Fruit fly (Drosophila melanogaster) whole organism, prepupa: ENCODE data around the gene Gr93a.

ENCODE experiments used
- Blimp-1 ChIP-seq: fragments of 200-800 bp; sonication (Bioruptor generic); optimal IDR thresholded peaks from 3 replicates; lab custom pipeline; 2017; ENCODE audit warnings: missing biosample characterization, missing genetic modification characterization, mild to moderate bottlenecking, moderate library complexity, missing genetic modification reagents
- CG10631 ChIP-seq: fragments of 200-800 bp; sonication (Bioruptor generic); optimal IDR thresholded peaks from 2 replicates; lab custom pipeline; 2016; ENCODE audit warnings: missing biosample characterization, missing genetic modification characterization
- CG10669 ChIP-seq: fragments of 200-800 bp; sonication (Bioruptor generic); optimal IDR thresholded peaks from 3 replicates; lab custom pipeline; 2018; ENCODE audit warnings: missing biosample characterization, mild to moderate bottlenecking, missing genetic modification characterization, moderate library complexity
- CG11762 ChIP-seq: fragments of 200-800 bp; sonication (Bioruptor generic); optimal IDR thresholded peaks from 3 replicates; lab custom pipeline; 2016; ENCODE audit warnings: missing biosample characterization, missing genetic modification characterization; ENCODE audit not compliant: insufficient read depth
- CG15336 ChIP-seq: fragments of 200-800 bp; sonication (Bioruptor generic); IDR thresholded peaks from 2 replicates; pipeline ENCODE4 v1.3.6; 2022; ENCODE audit warnings: missing biosample characterization, missing genetic modification characterization
- CG1621 ChIP-seq: fragments of 200-800 bp; sonication (Bioruptor generic); optimal IDR thresholded peaks from 3 replicates; lab custom pipeline; 2018; ENCODE audit warnings: missing biosample characterization, mild to moderate bottlenecking, missing genetic modification characterization
- CG16779 ChIP-seq: fragments of 200-800 bp; sonication (Bioruptor generic); optimal IDR thresholded peaks from 3 replicates; lab custom pipeline; 2017; ENCODE audit warnings: missing biosample characterization, mild to moderate bottlenecking, missing genetic modification characterization
- CG3032 ChIP-seq: fragments of 200-800 bp; optimal IDR thresholded peaks from 2 replicates; lab custom pipeline; 2019; ENCODE audit warnings: missing biosample characterization, mild to moderate bottlenecking, missing genetic modification characterization, moderate library complexity
- CG31627 ChIP-seq: fragments of 200-800 bp; sonication (Bioruptor generic); optimal IDR thresholded peaks from 3 replicates; lab custom pipeline; 2016; ENCODE audit warnings: missing biosample characterization, missing genetic modification characterization
- CG32006 ChIP-seq: fragments of 200-800 bp; sonication (Bioruptor generic); optimal IDR thresholded peaks from 3 replicates; lab custom pipeline; 2017; ENCODE audit warnings: missing biosample characterization, mild to moderate bottlenecking, missing genetic modification characterization
- CG34406 ChIP-seq: fragments of 200-800 bp; sonication (Bioruptor generic); optimal IDR thresholded peaks from 3 replicates; lab custom pipeline; 2016; ENCODE audit warnings: missing biosample characterization, missing genetic modification characterization
- CG3919 ChIP-seq: fragments of 200-800 bp; sonication (Bioruptor generic); optimal IDR thresholded peaks from 3 replicates; lab custom pipeline; 2016; ENCODE audit warnings: missing biosample characterization, missing genetic modification characterization
- CG4318 ChIP-seq: fragments of 200-800 bp; sonication (Bioruptor generic); optimal IDR thresholded peaks from 3 replicates; lab custom pipeline; 2017; ENCODE audit warnings: missing biosample characterization, mild to moderate bottlenecking, missing genetic modification characterization
- CG6163 ChIP-seq: fragments of 200-800 bp; sonication (Bioruptor generic); IDR thresholded peaks from 3 replicates; pipeline ENCODE4 v1.3.6; 2022; ENCODE audit warnings: missing biosample characterization, missing genetic modification characterization
- CG6276 ChIP-seq: fragments of 200-800 bp; sonication (Bioruptor generic); optimal IDR thresholded peaks from 2 replicates; lab custom pipeline; 2017; ENCODE audit warnings: missing biosample characterization, mild to moderate bottlenecking, missing genetic modification characterization
- CG6792 ChIP-seq: fragments of 200-800 bp; sonication (Bioruptor generic); optimal IDR thresholded peaks from 3 replicates; lab custom pipeline; 2016; ENCODE audit warnings: missing biosample characterization, missing genetic modification characterization
- CG6854 ChIP-seq: fragments of 200-800 bp; sonication (Bioruptor generic); optimal IDR thresholded peaks from 2 replicates; lab custom pipeline; 2017; ENCODE audit warnings: missing biosample characterization, mild to moderate bottlenecking, missing genetic modification characterization
- CG7368 ChIP-seq: fragments of 200-800 bp; sonication (Bioruptor generic); optimal IDR thresholded peaks from 3 replicates; lab custom pipeline; 2016; ENCODE audit warnings: missing biosample characterization, missing genetic modification characterization
- CG8119 ChIP-seq: fragments of 200-800 bp; sonication (Bioruptor generic); IDR thresholded peaks from 3 replicates; pipeline ENCODE4 v1.3.6; 2022; ENCODE audit warnings: missing biosample characterization, missing genetic modification characterization
- CG8319 ChIP-seq: fragments of 200-800 bp; sonication (Bioruptor generic); optimal IDR thresholded peaks from 3 replicates; lab custom pipeline; 2016; ENCODE audit warnings: missing biosample characterization, missing genetic modification characterization
- CG9139 ChIP-seq: fragments of 200-800 bp; sonication (Bioruptor generic); optimal IDR thresholded peaks from 3 replicates; lab custom pipeline; 2017; ENCODE audit warnings: missing biosample characterization, mild to moderate bottlenecking, missing genetic modification characterization
- Eip78C ChIP-seq: fragments of 200-800 bp; sonication (Bioruptor generic); peaks from one replicate; lab custom pipeline; 2016; ENCODE audit warnings: missing biosample characterization, missing genetic modification characterization
- Eip93F ChIP-seq: fragments of 200-800 bp; sonication (Bioruptor generic); optimal IDR thresholded peaks from 2 replicates; lab custom pipeline; 2016; ENCODE audit warnings: missing biosample characterization, mild to moderate bottlenecking, missing genetic modification characterization
- Ets96B ChIP-seq: fragments of 200-800 bp; optimal IDR thresholded peaks from 2 replicates; lab custom pipeline; 2019; ENCODE audit warnings: missing biosample characterization, mild to moderate bottlenecking, missing genetic modification characterization, moderate library complexity
- Gug ChIP-seq: fragments of 200-800 bp; sonication (Bioruptor generic); IDR thresholded peaks from 2 replicates; pipeline ENCODE4 v1.3.6; 2022; ENCODE audit warnings: missing biosample characterization, missing genetic modification characterization
- Hr39 ChIP-seq: fragments of 200-800 bp; sonication (Bioruptor generic); optimal IDR thresholded peaks from 2 replicates; lab custom pipeline; 2016; ENCODE audit warnings: missing biosample characterization, missing genetic modification characterization
- Hr4 ChIP-seq: fragments of 200-800 bp; sonication (Bioruptor generic); optimal IDR thresholded peaks from 3 replicates; lab custom pipeline; 2016; ENCODE audit warnings: missing biosample characterization, missing genetic modification characterization
- Lpt ChIP-seq: fragments of 200-800 bp; sonication (Bioruptor generic); optimal IDR thresholded peaks from 3 replicates; lab custom pipeline; 2016; ENCODE audit warnings: missing biosample characterization, missing genetic modification characterization
- Met ChIP-seq: fragments of 200-800 bp; sonication (Bioruptor generic); optimal IDR thresholded peaks from 3 replicates; lab custom pipeline; 2016; ENCODE audit warnings: missing biosample characterization, missing genetic modification characterization
- OdsH ChIP-seq: fragments of 200-800 bp; sonication (Bioruptor generic); optimal IDR thresholded peaks from 3 replicates; lab custom pipeline; 2016; ENCODE audit warnings: missing biosample characterization, missing genetic modification characterization
- Smox ChIP-seq: fragments of 200-800 bp; sonication (Bioruptor generic); optimal IDR thresholded peaks from 3 replicates; lab custom pipeline; 2016; ENCODE audit warnings: missing biosample characterization, missing genetic modification characterization
- Sox14 ChIP-seq: fragments of 200-800 bp; sonication (Bioruptor generic); optimal IDR thresholded peaks from 3 replicates; lab custom pipeline; 2016; ENCODE audit warnings: missing biosample characterization, missing genetic modification characterization
- Sox15 ChIP-seq: fragments of 200-800 bp; sonication (Bioruptor generic); optimal IDR thresholded peaks from 3 replicates; lab custom pipeline; 2016; ENCODE audit warnings: missing biosample characterization, missing genetic modification characterization
- cyc ChIP-seq: fragments of 200-800 bp; sonication (Bioruptor generic); optimal IDR thresholded peaks from 3 replicates; lab custom pipeline; 2016; ENCODE audit warnings: missing biosample characterization, missing genetic modification characterization
- dsx ChIP-seq: fragments of 200-800 bp; optimal IDR thresholded peaks from 3 replicates; lab custom pipeline; 2019; ENCODE audit warnings: missing biosample characterization, mild to moderate bottlenecking, missing genetic modification characterization, moderate library complexity; ENCODE audit not compliant: poor library complexity, severe bottlenecking
- eg ChIP-seq: fragments of 200-800 bp; sonication (Bioruptor generic); IDR thresholded peaks from 3 replicates; pipeline ENCODE4 v1.3.6; 2022; ENCODE audit warnings: missing biosample characterization, missing genetic modification characterization
- esn ChIP-seq: fragments of 200-800 bp; sonication (Bioruptor generic); optimal IDR thresholded peaks from 2 replicates; lab custom pipeline; 2016; ENCODE audit warnings: missing biosample characterization, mild to moderate bottlenecking, missing genetic modification characterization, moderate library complexity
- fd59A ChIP-seq: fragments of 200-800 bp; sonication (Bioruptor generic); optimal IDR thresholded peaks from 2 replicates; lab custom pipeline; 2017; ENCODE audit warnings: missing biosample characterization, mild to moderate bottlenecking, missing genetic modification characterization, missing genetic modification reagents
- fd85E ChIP-seq: fragments of 200-800 bp; sonication (Bioruptor generic); optimal IDR thresholded peaks from 3 replicates; lab custom pipeline; 2016; ENCODE audit warnings: missing biosample characterization, missing genetic modification characterization
- lz ChIP-seq: fragments of 200-800 bp; sonication (Bioruptor generic); optimal IDR thresholded peaks from 3 replicates; lab custom pipeline; 2016; ENCODE audit warnings: missing biosample characterization, missing genetic modification characterization
- pdm3 ChIP-seq: fragments of 200-800 bp; sonication (Bioruptor generic); optimal IDR thresholded peaks from 3 replicates; lab custom pipeline; 2016; ENCODE audit warnings: missing biosample characterization, missing genetic modification characterization
- salr ChIP-seq, 2 experiments: fragments of 200-800 bp; sonication (Bioruptor generic); optimal IDR thresholded peaks; 3 replicates each; lab custom pipeline; 2016 to 2018; ENCODE audit warnings: missing biosample characterization in 2 of 2, missing genetic modification characterization in 2 of 2, mild to moderate bottlenecking in 1 of 2
- spab ChIP-seq: fragments of 200-800 bp; sonication (Bioruptor generic); optimal IDR thresholded peaks from 2 replicates; lab custom pipeline; 2017; ENCODE audit warnings: missing biosample characterization, mild to moderate bottlenecking, missing genetic modification characterization, missing genetic modification reagents
- topi ChIP-seq: fragments of 200-800 bp; sonication (Bioruptor generic); optimal IDR thresholded peaks from 3 replicates; lab custom pipeline; 2016; ENCODE audit warnings: missing biosample characterization, missing genetic modification characterization
- vri ChIP-seq: fragments of 200-800 bp; sonication (Bioruptor generic); optimal IDR thresholded peaks from 3 replicates; lab custom pipeline; 2016; ENCODE audit warnings: missing biosample characterization, mild to moderate bottlenecking, missing genetic modification characterization

The Gr93a gene

dm6 chr3R:21836201-21836504, 3.9 kb downstream of the Gr93a start (continued):
- TF ChIP-seq CG3032 (tag; lab: Kevin White, UChicago) (no peak), CG6792 (GFP tag; lab: Kevin White, UChicago) (no peak), esn (peak; percentile 19), salr (GFP tag; optimal IDR thresholded peaks at IDR 0.05; lab: Kevin White, UChicago) (no peak), lz (GFP tag; lab: Kevin White, UChicago) (no peak), CG10631 (no peak), Hr4 (GFP tag; lab: Kevin White, UChicago) (peak; percentile 35), CG6276 (GFP tag; lab: Kevin White, UChicago) (peak; percentile 6), Sox15 (GFP tag; lab: Kevin White, UChicago) (no peak), pdm3 (GFP tag; lab: Kevin White, UChicago) (no peak), CG8319 (no peak), spab (no peak), CG4318 (GFP tag; lab: Kevin White, UChicago) (no peak), Ets96B (tag; lab: Kevin White, UChicago) (no peak), CG1621 (tag; lab: Kevin White, UChicago) (no peak), fd59A (no peak), OdsH (GFP tag; lab: Kevin White, UChicago) (no peak), CG3919 (GFP tag; lab: Kevin White, UChicago) (no peak), topi (no peak)

- TF ChIP-seq esn (no peak), vri (peak; percentile 19)
Measured at dm6 chr3R:21836614-21837013, 4.3 kb downstream of the Gr93a start.

- TF ChIP-seq CG10669 (peak; percentile 80), CG8119 (GFP tag; lab: Robert Waterston, UW) (peak; percentile 28; the same call in 2 of the 3 replicates), CG32006 (GFP tag; lab: Kevin White, UChicago) (no peak), CG3032 (tag; lab: Kevin White, UChicago) (peak; percentile 65), CG11762 (peak; percentile 63), CG10631 (peak; percentile 57), Lpt (GFP tag; lab: Kevin White, UChicago) (peak; percentile 67), dsx (GFP tag; lab: Kevin White, UChicago) (peak; percentile 40), Smox (GFP tag; lab: Kevin White, UChicago) (no peak), topi (peak; percentile 67), CG6792 (GFP tag; lab: Kevin White, UChicago) (no peak), esn (peak; percentile 49), cyc (GFP tag; lab: Kevin White, UChicago) (peak; percentile 72), CG6276 (GFP tag; lab: Kevin White, UChicago) (peak; percentile 83), eg (GFP tag; lab: Robert Waterston, UW) (peak; percentile 84), CG6854 (GFP tag; lab: Kevin White, UChicago) (peak; percentile 59), CG34406 (GFP tag; lab: Kevin White, UChicago) (no peak), CG4318 (GFP tag; lab: Kevin White, UChicago) (no peak), fd85E (GFP tag; lab: Kevin White, UChicago) (no peak), Sox14 (no peak), CG6163 (GFP tag; lab: Robert Waterston, UW) (peak; percentile 91), CG9139 (no peak), CG16779 (tag; lab: Kevin White, UChicago) (peak; percentile 68), Gug (GFP tag; lab: Robert Waterston, UW) (peak; percentile 67), CG31627 (no peak), Met (no peak), Hr39 (GFP tag; lab: Kevin White, UChicago) (no peak), CG15336 (GFP tag; lab: Robert Waterston, UW) (0 out of 2 replicates have a peak, but pooled peaks have one; percentile 14), Sox15 (GFP tag; lab: Kevin White, UChicago) (no peak), CG7368 (peak; percentile 75), Eip93F (no peak), CG3919 (GFP tag; lab: Kevin White, UChicago) (peak; percentile 82), lz (GFP tag; lab: Kevin White, UChicago) (peak; percentile 49), Blimp-1 (GFP tag; lab: Kevin White, UChicago) (peak; percentile 5), vri (peak; percentile 5), Eip78C (GFP tag; lab: Kevin White, UChicago) (peak; percentile 47)
Measured at dm6 chr3R:21837069-21837977, 5.0 kb downstream of the Gr93a start.
